Fruit fly (Drosophila melanogaster): ENCODE measurements around the gene CG34307.

- peak; percentile 55 for TF ChIP-seq Snoo (tag; optimal IDR thresholded peaks at IDR 0.05)
- peak; percentile 81 for TF ChIP-seq CG10348 (GFP tag; IDR thresholded peaks at IDR 0.05)
- peak; percentile 86 for TF ChIP-seq CG4496 (GFP tag; IDR thresholded peaks at IDR 0.05)
- TF ChIP-seq fd96Ca (GFP tag; IDR thresholded peaks at IDR 0.05): peak; percentile 88
- peak; percentile 60 for TF ChIP-seq gl (tag; optimal IDR thresholded peaks at IDR 0.05)
These were observed 46.2 kb upstream of the CG34307 start for dm6 chr3R:11850917-11851897.
